Fruit fly (Drosophila melanogaster) whole organism, embryonic: ENCODE data around the gene Desat2.
A peak's percentile ranks its signal among the peaks of the same experiment; 100 is the strongest.

Source experiments
- Ada2b ChIP-seq: fragments of 200-800 bp; sonication (Bioruptor generic); IDR thresholded peaks from 2 replicates; pipeline ENCODE4 v1.3.6; 2022; ENCODE audit warnings: missing biosample characterization, missing genetic modification characterization
- Adf1 ChIP-seq: fragments of 200-800 bp; sonication (Bioruptor generic); IDR thresholded peaks from 2 replicates; pipeline ENCODE4 v1.3.6; 2022; ENCODE audit warnings: missing biosample characterization, missing genetic modification characterization
- B-H1 ChIP-seq: fragments of 200-800 bp; sonication (Bioruptor generic); IDR thresholded peaks from 3 replicates; pipeline ENCODE4 v1.3.6; 2022; ENCODE audit warnings: missing biosample characterization, missing genetic modification characterization
- Blimp-1 ChIP-seq: fragments of 200-800 bp; sonication (Bioruptor generic); optimal IDR thresholded peaks from 3 replicates; lab custom pipeline; 2018; ENCODE audit warnings: missing biosample characterization, missing genetic modification characterization, mild to moderate bottlenecking, moderate library complexity, missing genetic modification reagents
- CG10209 ChIP-seq: fragments of 200-800 bp; sonication (Bioruptor generic); optimal IDR thresholded peaks from 3 replicates; lab custom pipeline; 2017; ENCODE audit warnings: missing biosample characterization, mild to moderate bottlenecking, missing genetic modification characterization, missing genetic modification reagents
- CG1024 ChIP-seq: fragments of 200-800 bp; sonication (Bioruptor generic); IDR thresholded peaks from 2 replicates; pipeline ENCODE4 v1.3.6; 2022; ENCODE audit warnings: missing biosample characterization, missing genetic modification characterization
- CG10543 ChIP-seq: fragments of 200-800 bp; sonication (Bioruptor generic); optimal IDR thresholded peaks from 3 replicates; lab custom pipeline; 2017; ENCODE audit warnings: missing biosample characterization, mild to moderate bottlenecking, missing genetic modification characterization, moderate library complexity
- CG12104 ChIP-seq: fragments of 200-800 bp; sonication (Bioruptor generic); optimal IDR thresholded peaks from 3 replicates; lab custom pipeline; 2016; ENCODE audit warnings: missing biosample characterization, missing genetic modification characterization
- CG12391 ChIP-seq: fragments of 200-800 bp; sonication (Bioruptor generic); optimal IDR thresholded peaks from 3 replicates; lab custom pipeline; 2018; ENCODE audit warnings: missing biosample characterization, mild to moderate bottlenecking, missing genetic modification characterization, moderate library complexity
- CG12659 ChIP-seq: fragments of 200-800 bp; sonication (Bioruptor generic); optimal IDR thresholded peaks from 3 replicates; lab custom pipeline; 2017; ENCODE audit warnings: mild to moderate bottlenecking, missing biosample characterization, missing genetic modification reagents, missing genetic modification characterization
- CG14860 ChIP-seq: fragments of 200-800 bp; sonication (Bioruptor generic); IDR thresholded peaks from 3 replicates; pipeline ENCODE4 v1.3.6; 2022; ENCODE audit warnings: missing biosample characterization, missing genetic modification characterization; ENCODE audit not compliant: partially characterized antibody
- CG16779 ChIP-seq: fragments of 200-800 bp; sonication (Bioruptor generic); IDR thresholded peaks from 2 replicates; pipeline ENCODE4 v1.3.6; 2022; ENCODE audit warnings: missing biosample characterization, missing genetic modification characterization
- CG2120 ChIP-seq: fragments of 200-800 bp; sonication (Bioruptor generic); optimal IDR thresholded peaks from 3 replicates; lab custom pipeline; 2016; ENCODE audit warnings: missing biosample characterization, missing genetic modification characterization
- CG6765 ChIP-seq: fragments of 200-800 bp; sonication (Bioruptor generic); optimal IDR thresholded peaks from 3 replicates; lab custom pipeline; 2017; ENCODE audit warnings: missing biosample characterization, mild to moderate bottlenecking, missing genetic modification characterization
- CG6791 ChIP-seq: fragments of 200-800 bp; sonication (Bioruptor generic); IDR thresholded peaks from 3 replicates; pipeline ENCODE4 v1.3.6; 2022; ENCODE audit warnings: missing biosample characterization, missing genetic modification characterization; ENCODE audit not compliant: partially characterized antibody
- CG7839 ChIP-seq: fragments of 200-800 bp; sonication (Bioruptor generic); optimal IDR thresholded peaks from 3 replicates; lab custom pipeline; 2018; ENCODE audit warnings: missing biosample characterization, mild to moderate bottlenecking, missing genetic modification characterization, moderate library complexity
- CG7987 ChIP-seq: fragments of 200-800 bp; sonication (Bioruptor generic); optimal IDR thresholded peaks from 2 replicates; lab custom pipeline; 2018; ENCODE audit warnings: missing biosample characterization, mild to moderate bottlenecking, missing genetic modification characterization, moderate library complexity
- CG8281 ChIP-seq: fragments of 200-800 bp; sonication (Bioruptor generic); optimal IDR thresholded peaks from 2 replicates; lab custom pipeline; 2018; ENCODE audit warnings: missing biosample characterization, mild to moderate bottlenecking, missing genetic modification characterization, moderate library complexity
- CG8290 ChIP-seq, 3 experiments: fragments of 200-800 bp; sonication (Bioruptor generic); optimal IDR thresholded peaks; 2 replicates each; lab custom pipeline; 2016 to 2019; ENCODE audit warnings: missing biosample characterization in 3 of 3, missing genetic modification characterization in 3 of 3, mild to moderate bottlenecking in 2 of 3, moderate library complexity in 1 of 3
- CG9817 ChIP-seq: fragments of 200-800 bp; sonication (Bioruptor generic); optimal IDR thresholded peaks from 2 replicates; lab custom pipeline; 2018; ENCODE audit warnings: missing biosample characterization, mild to moderate bottlenecking, missing genetic modification characterization, moderate library complexity
- CkIIα-i1 ChIP-seq: fragments of 200-800 bp; sonication (Bioruptor generic); IDR thresholded peaks from 2 replicates; pipeline ENCODE4 v1.3.6; 2022; ENCODE audit warnings: missing biosample characterization, missing genetic modification characterization
- CoRest ChIP-seq: fragments of 200-800 bp; sonication (Bioruptor generic); optimal IDR thresholded peaks from 3 replicates; lab custom pipeline; 2018; ENCODE audit warnings: missing biosample characterization, mild to moderate bottlenecking, missing genetic modification characterization, moderate library complexity
- E2f1 ChIP-seq: fragments of 200-800 bp; sonication (Bioruptor generic); IDR thresholded peaks from 2 replicates; pipeline ENCODE4 v1.3.6; 2022; ENCODE audit warnings: missing biosample characterization, missing genetic modification characterization
- HHEX ChIP-seq: fragments of 200-800 bp; sonication (Bioruptor generic); optimal IDR thresholded peaks from 3 replicates; lab custom pipeline; 2017; ENCODE audit warnings: missing biosample characterization, mild to moderate bottlenecking, missing genetic modification characterization, missing genetic modification reagents
- Hr78 ChIP-seq, 2 experiments: fragments of 200-800 bp in 1 of 2; fragments of >200 bp in 1 of 2; sonication (Bioruptor generic) in 1 of 2; optimal IDR thresholded peaks; 2 replicates each; lab custom pipeline; 2017 to 2019; ENCODE audit warnings: missing biosample characterization in 2 of 2, missing genetic modification characterization in 2 of 2, mild to moderate bottlenecking in 1 of 2, moderate library complexity in 1 of 2
- MBD-R2 ChIP-seq: fragments of 200-800 bp; sonication (Bioruptor generic); IDR thresholded peaks from 2 replicates; pipeline ENCODE4 v1.3.6; 2022; ENCODE audit warnings: missing biosample characterization, missing genetic modification characterization
- Nf-YC ChIP-seq: fragments of 200-800 bp; optimal IDR thresholded peaks from 3 replicates; lab custom pipeline; 2019; ENCODE audit warnings: missing biosample characterization, mild to moderate bottlenecking, missing genetic modification characterization, moderate library complexity
- Oli ChIP-seq: fragments of 200-800 bp; sonication (Bioruptor generic); optimal IDR thresholded peaks from 2 replicates; lab custom pipeline; 2018; ENCODE audit warnings: missing biosample characterization, mild to moderate bottlenecking, missing genetic modification characterization, moderate library complexity
- Spps ChIP-seq: fragments of 200-800 bp; sonication (Bioruptor generic); optimal IDR thresholded peaks from 2 replicates; lab custom pipeline; 2018; ENCODE audit warnings: missing biosample characterization, mild to moderate bottlenecking, missing genetic modification characterization
- ase ChIP-seq: fragments of 200-800 bp; sonication (Bioruptor generic); IDR thresholded peaks from 3 replicates; pipeline ENCODE4 v1.3.6; 2022; ENCODE audit warnings: missing biosample characterization, missing genetic modification characterization
- bsh ChIP-seq, 2 experiments: fragments of 200-800 bp; sonication (Bioruptor generic); optimal IDR thresholded peaks; 2 replicates each; lab custom pipeline; 2017 to 2018; ENCODE audit warnings: mild to moderate bottlenecking in 2 of 2, missing biosample characterization in 2 of 2, missing genetic modification characterization in 2 of 2, moderate library complexity in 1 of 2
- btn ChIP-seq: fragments of 200-800 bp; sonication (Bioruptor generic); optimal IDR thresholded peaks from 2 replicates; lab custom pipeline; 2016; ENCODE audit warnings: missing biosample characterization, missing genetic modification characterization
- dati ChIP-seq: fragments of 200-800 bp; sonication (Bioruptor generic); IDR thresholded peaks from 2 replicates; pipeline ENCODE4 v1.3.6; 2022; ENCODE audit warnings: missing biosample characterization, missing genetic modification characterization
- disco-r ChIP-seq: fragments of 200-800 bp; sonication (Bioruptor generic); optimal IDR thresholded peaks from 2 replicates; lab custom pipeline; 2016; ENCODE audit warnings: missing biosample characterization, missing genetic modification characterization
- dm ChIP-seq: fragments of 200-800 bp; sonication (Bioruptor generic); optimal IDR thresholded peaks from 3 replicates; lab custom pipeline; 2016; ENCODE audit warnings: missing biosample characterization, missing genetic modification characterization
- esg ChIP-seq: fragments of 200-800 bp; sonication (Bioruptor generic); conservative IDR thresholded peaks from 2 replicates; pipeline ENCODE4 v1.3.6; 2022; ENCODE audit warnings: missing biosample characterization, missing genetic modification characterization
- eve ChIP-seq, 2 experiments: fragments of >200 bp; optimal IDR thresholded peaks; 2 replicates each; lab custom pipeline; 2017; ENCODE audit warnings: missing biosample characterization in 2 of 2, missing genetic modification characterization in 2 of 2
- gfzf ChIP-seq: fragments of 200-800 bp; sonication (Bioruptor generic); optimal IDR thresholded peaks from 2 replicates; lab custom pipeline; 2016; ENCODE audit warnings: missing biosample characterization, mild to moderate bottlenecking, missing genetic modification characterization, moderate library complexity
- gsb ChIP-seq: fragments of 200-800 bp; sonication (Bioruptor generic); IDR thresholded peaks from 2 replicates; pipeline ENCODE4 v1.3.6; 2022; ENCODE audit warnings: missing biosample characterization, missing genetic modification characterization
- luna ChIP-seq: fragments of 200-800 bp; sonication (Bioruptor generic); optimal IDR thresholded peaks from 2 replicates; lab custom pipeline; 2016; ENCODE audit warnings: missing biosample characterization, missing genetic modification characterization
- nmo ChIP-seq: fragments of 200-800 bp; sonication (Bioruptor generic); optimal IDR thresholded peaks from 2 replicates; lab custom pipeline; 2018; ENCODE audit warnings: missing biosample characterization, mild to moderate bottlenecking, missing genetic modification characterization, moderate library complexity
- odd ChIP-seq: fragments of 200-800 bp; sonication (Bioruptor generic); optimal IDR thresholded peaks from 2 replicates; lab custom pipeline; 2017; ENCODE audit warnings: missing biosample characterization, mild to moderate bottlenecking, missing genetic modification characterization
- phol ChIP-seq: fragments of 200-800 bp; sonication (Bioruptor generic); optimal IDR thresholded peaks from 3 replicates; lab custom pipeline; 2018; ENCODE audit warnings: missing biosample characterization, mild to moderate bottlenecking, missing genetic modification characterization, moderate library complexity
- prd ChIP-seq, 3 experiments: fragments of >200 bp in 2 of 3; fragments of 200-800 bp in 1 of 3; sonication (Bioruptor generic) in 1 of 3; optimal IDR thresholded peaks in 2 of 3; IDR thresholded peaks in 1 of 3; 2 replicates in 2 of 3; 3 replicates in 1 of 3; pipeline versions ENCODE4 v1.3.6 to Lab custom; 2017 to 2022; ENCODE audit warnings: missing biosample characterization in 1 of 3, missing genetic modification characterization in 1 of 3
- rib ChIP-seq: fragments of 200-800 bp; sonication (Bioruptor generic); IDR thresholded peaks from 2 replicates; pipeline ENCODE4 v1.3.6; 2022; ENCODE audit warnings: missing biosample characterization, missing genetic modification characterization
- salm ChIP-seq: fragments of 200-800 bp; sonication (Bioruptor generic); optimal IDR thresholded peaks from 2 replicates; lab custom pipeline; 2018; ENCODE audit warnings: missing biosample characterization, mild to moderate bottlenecking, missing genetic modification characterization
- tgo ChIP-seq: fragments of 200-800 bp; sonication (Bioruptor generic); IDR thresholded peaks from 3 replicates; pipeline ENCODE4 v1.3.6; 2022; ENCODE audit warnings: missing biosample characterization, missing genetic modification characterization
- tin ChIP-seq: fragments of 200-800 bp; sonication (Bioruptor generic); optimal IDR thresholded peaks from 3 replicates; lab custom pipeline; 2016; ENCODE audit warnings: missing biosample characterization, missing genetic modification characterization
- unc-4 ChIP-seq: fragments of 200-800 bp; sonication (Bioruptor generic); IDR thresholded peaks from 2 replicates; pipeline ENCODE4 v1.3.6; 2022; ENCODE audit warnings: missing biosample characterization, missing genetic modification characterization; ENCODE audit not compliant: partially characterized antibody

Desat2 gene

dm6 chr3R:12451376-12451775 is 15.3 kb downstream of the Desat2 start (continued):
- TF ChIP-seq CG14860 (GFP tag; lab: Robert Waterston, UW) = no peak
- TF ChIP-seq CG1024 = no peak
- 0 out of 2 replicates have a peak, but pooled peaks have one; percentile 6 for TF ChIP-seq gsb (GFP tag; lab: Robert Waterston, UW)
- TF ChIP-seq CG12659 (GFP tag; lab: Kevin White, UChicago) = peak; percentile 19
- TF ChIP-seq esg = peak; percentile 39; the same call in 1 of the 2 replicates
- TF ChIP-seq bsh (GFP tag; optimal IDR thresholded peaks at IDR 0.05; lab: Kevin White, UChicago) = peak in 1 of 2 experiments; percentile 38
- TF ChIP-seq CG12391 (tag; lab: Kevin White, UChicago) = peak; percentile 29
- no peak for TF ChIP-seq CG7987 (GFP tag; lab: Kevin White, UChicago)
- peak; percentile 31; the same call in 1 of the 2 replicates for TF ChIP-seq Ada2b
- peak; percentile 22; the same call in 1 of the 3 replicates for TF ChIP-seq B-H1
- no peak for TF ChIP-seq CG8290 (GFP tag; optimal IDR thresholded peaks at IDR 0.05; lab: Kevin White, UChicago)
- TF ChIP-seq CG8290 (tag; optimal IDR thresholded peaks at IDR 0.05; lab: Kevin White, UChicago) = peak in 1 of 2 experiments; percentile 65
- TF ChIP-seq eve (GFP tag; optimal IDR thresholded peaks at IDR 0.05; lab: Kevin White, UChicago) = no peak
- TF ChIP-seq dm (GFP tag; lab: Kevin White, UChicago) = no peak
- no peak for TF ChIP-seq gfzf
- TF ChIP-seq rib = no peak
- peak; percentile 59; the same call in 2 of the 3 replicates for TF ChIP-seq tgo (GFP tag; lab: Robert Waterston, UW)
- no peak for TF ChIP-seq CG12104 (GFP tag; lab: Kevin White, UChicago)
- TF ChIP-seq Spps = no peak
- no peak for TF ChIP-seq Nf-YC (tag; lab: Kevin White, UChicago)
- TF ChIP-seq CG6791 (GFP tag; lab: Robert Waterston, UW) = no peak
- no peak for TF ChIP-seq CG8281 (tag; lab: Kevin White, UChicago)
- TF ChIP-seq CG16779 (GFP tag; lab: Robert Waterston, UW) = no peak
- TF ChIP-seq nmo (GFP tag; lab: Kevin White, UChicago) = peak; percentile 27
- TF ChIP-seq Oli = peak; percentile 58
- TF ChIP-seq prd (optimal IDR thresholded peaks at IDR 0.05; lab: Kevin White, UChicago) = no peak
- peak; percentile 34; the same call in 1 of the 3 replicates for TF ChIP-seq prd (GFP tag; IDR thresholded peaks at IDR 0.05; lab: Robert Waterston, UW)
- peak; percentile 6 for TF ChIP-seq odd (GFP tag; lab: Kevin White, UChicago)
- TF ChIP-seq ase (GFP tag; lab: Robert Waterston, UW) = no peak; the same call in 2 of the 3 replicates
- peak; percentile 46 for TF ChIP-seq CG10209 (GFP tag; lab: Kevin White, UChicago)
- TF ChIP-seq salm (tag; lab: Kevin White, UChicago) = no peak
- no peak for TF ChIP-seq luna
- TF ChIP-seq unc-4 (GFP tag; lab: Robert Waterston, UW) = no peak
- peak; percentile 0 for TF ChIP-seq HHEX
- peak; percentile 19 for TF ChIP-seq tin (GFP tag; lab: Kevin White, UChicago)
- peak; percentile 22 for TF ChIP-seq CG2120
- TF ChIP-seq CoRest (tag; lab: Kevin White, UChicago) = peak; percentile 40
- TF ChIP-seq E2f1 = no peak
- TF ChIP-seq phol (tag; lab: Kevin White, UChicago) = peak; percentile 47
- no peak for TF ChIP-seq dati (GFP tag; lab: Robert Waterston, UW)
- TF ChIP-seq Adf1 (GFP tag; lab: Robert Waterston, UW) = no peak
- no peak for TF ChIP-seq Hr78 (GFP tag; optimal IDR thresholded peaks at IDR 0.05; lab: Kevin White, UChicago)
- no peak for TF ChIP-seq CG6765 (GFP tag; lab: Kevin White, UChicago)
- TF ChIP-seq disco-r (GFP tag; lab: Kevin White, UChicago) = no peak
- no peak for TF ChIP-seq btn
- TF ChIP-seq CG7839 (tag; lab: Kevin White, UChicago) = peak; percentile 58
- TF ChIP-seq MBD-R2 (GFP tag; lab: Robert Waterston, UW) = no peak
- TF ChIP-seq CG9817 (tag; lab: Kevin White, UChicago) = peak; percentile 3
- TF ChIP-seq Blimp-1 (GFP tag; lab: Kevin White, UChicago) = peak; percentile 38
- TF ChIP-seq CG10543 = no peak
- no peak for TF ChIP-seq CkIIα-i1
